Worm (Caenorhabditis elegans) whole organism, mixed stage, embryonic: ENCODE measurements around the gene daf-6.

Source experiments
- nhr-76 ChIP-seq: sonication (generic microtip); optimal IDR thresholded peaks from 2 replicates; lab custom pipeline; 2017; ENCODE audit warnings: missing biosample characterization, missing genetic modification characterization
- unc-62 ChIP-seq: fragments of 150-350 bp; optimal IDR thresholded peaks from 2 replicates; lab custom pipeline; 2014; ENCODE audit warnings: missing biosample characterization, missing genetic modification reagents, missing genetic modification characterization

- no peak for TF ChIP-seq unc-62 (GFP tag; lab: Kevin White, UChicago)
- TF ChIP-seq nhr-76 (tag; lab: Kevin White, UChicago): no peak
Observed at ce11 chrX:14938188-14938587, 49.9 kb downstream of the daf-6 start.
